Fruit fly (Drosophila melanogaster): ENCODE data around the gene LKRSDH.

Gene LKRSDH

DNA sequence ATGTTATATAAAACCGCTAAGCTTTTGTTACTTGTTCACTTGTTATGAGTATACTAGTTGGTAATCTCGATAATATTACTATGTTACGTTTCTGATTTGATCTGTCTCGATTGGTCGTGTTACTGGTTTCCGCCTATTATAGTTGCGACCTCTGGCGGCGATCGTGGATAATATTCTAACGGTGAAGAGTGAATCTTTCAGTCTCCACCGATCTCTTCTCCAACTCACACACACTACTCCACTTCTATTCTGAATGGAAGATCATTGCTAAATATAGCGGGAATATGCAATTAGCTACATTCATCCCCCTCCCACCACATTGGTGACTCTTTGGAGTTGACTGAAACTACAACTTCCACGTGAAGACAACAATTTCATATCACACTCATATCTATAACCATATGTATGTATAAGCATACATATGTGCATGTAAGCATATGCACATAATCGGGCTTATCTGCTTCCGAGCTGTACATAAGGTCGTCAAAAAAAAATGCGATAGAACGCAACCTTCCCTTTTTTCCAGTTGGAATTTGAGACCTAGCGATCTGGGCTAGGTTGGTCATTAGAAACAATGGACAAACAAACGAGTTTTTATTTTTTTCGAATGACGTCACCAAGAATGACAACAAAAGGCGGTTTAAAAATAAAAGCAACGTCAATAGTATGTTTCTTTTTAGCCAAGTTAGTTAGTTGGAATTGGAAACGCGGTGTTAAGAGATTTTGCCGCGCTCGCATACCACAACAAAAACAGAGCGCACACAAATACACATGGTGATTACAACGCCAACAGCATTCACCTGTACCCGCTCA, 13.3 kb upstream of the LKRSDH start:
- TF ChIP-seq dmrt93B (GFP tag; optimal IDR thresholded peaks at IDR 0.05): no peak
- no peak for TF ChIP-seq Hnf4 (GFP tag; optimal IDR thresholded peaks at IDR 0.05)
- no peak for TF ChIP-seq lola (GFP tag; optimal IDR thresholded peaks at IDR 0.05)
- no peak for TF ChIP-seq usp (GFP tag; optimal IDR thresholded peaks at IDR 0.05)
- TF ChIP-seq sv (GFP tag; optimal IDR thresholded peaks at IDR 0.05): no peak
- no peak for TF ChIP-seq psq (GFP tag; optimal IDR thresholded peaks at IDR 0.05)
- peak; percentile 16 for TF ChIP-seq brk (GFP tag; optimal IDR thresholded peaks at IDR 0.05)
- TF ChIP-seq Myc (optimal IDR thresholded peaks at IDR 0.05): no peak
- no peak for TF ChIP-seq Hr83 (GFP tag; optimal IDR thresholded peaks at IDR 0.05; ENCODE audit: poor library complexity, severe bottlenecking)
- TF ChIP-seq jim (GFP tag; optimal IDR thresholded peaks at IDR 0.05): peak; percentile 18

DNA sequence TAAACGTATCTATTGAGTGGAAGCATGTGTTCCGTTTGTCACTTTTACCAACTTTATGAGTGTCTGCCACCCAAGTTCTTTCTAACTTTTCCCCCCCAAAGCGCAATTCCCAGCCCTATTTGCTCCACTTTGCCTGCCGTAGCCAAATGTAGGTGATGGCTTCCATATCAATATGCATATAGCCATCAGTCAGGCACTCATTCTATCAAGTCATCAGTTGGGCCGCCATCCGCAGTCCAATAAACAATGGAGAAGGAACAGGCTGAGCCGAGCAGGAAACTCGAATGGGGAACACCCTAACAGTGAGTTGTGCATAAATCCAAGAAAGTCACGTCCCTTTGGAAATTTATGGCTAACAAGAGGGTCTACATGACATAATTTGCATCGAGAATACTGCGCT, 11.8 kb upstream of the LKRSDH start:
- TF ChIP-seq tai (GFP tag; optimal IDR thresholded peaks at IDR 0.05) (no peak), CG32264 (GFP tag; optimal IDR thresholded peaks at IDR 0.05) (no peak), Dfd (GFP tag; optimal IDR thresholded peaks at IDR 0.05) (no peak), dl (GFP tag; optimal IDR thresholded peaks at IDR 0.05; ENCODE audit: insufficient read depth in 1 of 2, partially characterized antibody in 2 of 2) (no peak), Rel (GFP tag; optimal IDR thresholded peaks at IDR 0.05) (no peak), Rel (tag; optimal IDR thresholded peaks at IDR 0.05) (no peak), br (GFP tag; optimal IDR thresholded peaks at IDR 0.05) (no peak), brk (GFP tag; optimal IDR thresholded peaks at IDR 0.05) (no peak), Hnf4 (GFP tag; optimal IDR thresholded peaks at IDR 0.05) (no peak), N (GFP tag; optimal IDR thresholded peaks at IDR 0.05) (no peak), pan (optimal IDR thresholded peaks at IDR 0.05) (no peak), Vsx2 (GFP tag; optimal IDR thresholded peaks at IDR 0.05; ENCODE audit: partially characterized antibody) (no peak), h (GFP tag; optimal IDR thresholded peaks at IDR 0.05) (no peak), rgr (GFP tag; optimal IDR thresholded peaks at IDR 0.05) (no peak), dmrt93B (GFP tag; optimal IDR thresholded peaks at IDR 0.05) (no peak), usp (GFP tag; optimal IDR thresholded peaks at IDR 0.05) (no peak), psq (GFP tag; optimal IDR thresholded peaks at IDR 0.05) (no peak), Myc (optimal IDR thresholded peaks at IDR 0.05) (no peak), Dif (GFP tag; optimal IDR thresholded peaks at IDR 0.05; ENCODE audit: partially characterized antibody) (no peak), fru (GFP tag; optimal IDR thresholded peaks at IDR 0.05) (no peak), Jra (GFP tag; optimal IDR thresholded peaks at IDR 0.05) (no peak)

DNA sequence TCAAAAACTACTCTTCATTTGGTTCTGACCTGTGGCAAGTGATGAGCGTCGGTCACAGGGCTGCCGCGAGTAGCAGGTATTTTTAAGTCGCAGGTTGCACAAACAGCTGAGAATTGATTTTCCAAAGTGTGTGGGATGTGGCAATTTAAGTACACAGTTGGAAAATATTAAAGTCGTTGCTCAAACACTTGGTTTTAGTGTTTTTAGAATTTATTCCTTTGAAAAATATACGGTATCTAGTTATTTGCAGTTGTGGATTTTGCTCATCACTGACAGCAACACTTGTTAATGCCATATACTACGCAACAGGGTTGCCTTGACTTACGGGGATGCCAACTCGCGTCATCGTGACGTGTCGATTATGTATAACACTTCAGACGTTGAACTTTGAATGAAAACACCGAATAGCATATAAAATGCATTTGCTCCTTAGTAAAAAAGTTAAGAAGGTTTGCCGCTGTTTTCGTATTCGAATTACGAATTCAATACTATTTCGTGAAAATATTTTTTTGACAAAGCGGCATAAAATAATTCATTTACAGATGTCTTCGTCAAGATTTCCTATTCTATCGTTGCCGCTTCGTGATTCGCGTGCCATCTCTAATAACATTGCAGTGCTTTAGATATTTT, 4.2 kb upstream of the LKRSDH start, which contains the start of the genes Herp and r2d2:
TSS of gene Herp (minus strand) at position 255 of the 630 bp plus-strand sequence.
TSS of gene r2d2 (plus strand) at position 344 of the 630 bp plus-strand sequence.
- TF ChIP-seq N (GFP tag; optimal IDR thresholded peaks at IDR 0.05): no peak
- no peak for TF ChIP-seq usp (GFP tag; optimal IDR thresholded peaks at IDR 0.05)
- peak; percentile 90 for TF ChIP-seq sv (GFP tag; optimal IDR thresholded peaks at IDR 0.05)
- no peak for TF ChIP-seq Hr83 (GFP tag; optimal IDR thresholded peaks at IDR 0.05; ENCODE audit: poor library complexity, severe bottlenecking)
- TF ChIP-seq ey (GFP tag; optimal IDR thresholded peaks at IDR 0.05): peak; percentile 89
- peak; percentile 92 for TF ChIP-seq Sp1 (GFP tag; optimal IDR thresholded peaks at IDR 0.05)
- TF ChIP-seq jim (GFP tag; optimal IDR thresholded peaks at IDR 0.05): no peak
- no peak for TF ChIP-seq Dfd (GFP tag; optimal IDR thresholded peaks at IDR 0.05)
- TF ChIP-seq h (GFP tag; optimal IDR thresholded peaks at IDR 0.05): peak; percentile 88
- TF ChIP-seq rgr (GFP tag; optimal IDR thresholded peaks at IDR 0.05): peak; percentile 86
- TF ChIP-seq pan (optimal IDR thresholded peaks at IDR 0.05): no peak
- peak; percentile 72 for TF ChIP-seq CG32264 (GFP tag; optimal IDR thresholded peaks at IDR 0.05)
- peak; percentile 90 for TF ChIP-seq fru (GFP tag; optimal IDR thresholded peaks at IDR 0.05)
- TF ChIP-seq CG9705 (GFP tag; optimal IDR thresholded peaks at IDR 0.05): peak; percentile 91
- TF ChIP-seq Hnf4 (GFP tag; optimal IDR thresholded peaks at IDR 0.05): peak; percentile 79
- TF ChIP-seq OdsH (GFP tag; optimal IDR thresholded peaks at IDR 0.05): peak; percentile 80
- peak; percentile 98 for TF ChIP-seq woc (GFP tag; optimal IDR thresholded peaks at IDR 0.05)
- no peak for TF ChIP-seq sage (GFP tag; optimal IDR thresholded peaks at IDR 0.05)
- TF ChIP-seq GATAd (GFP tag; optimal IDR thresholded peaks at IDR 0.05): peak; percentile 17
- no peak for TF ChIP-seq Vsx2 (GFP tag; optimal IDR thresholded peaks at IDR 0.05; ENCODE audit: partially characterized antibody)
- TF ChIP-seq foxo (GFP tag; optimal IDR thresholded peaks at IDR 0.05): peak in 1 of 2 experiments; percentile 92
- peak; percentile 95 for TF ChIP-seq Myc (optimal IDR thresholded peaks at IDR 0.05)
- peak; percentile 88 for TF ChIP-seq br (GFP tag; optimal IDR thresholded peaks at IDR 0.05)
- TF ChIP-seq psq (GFP tag; optimal IDR thresholded peaks at IDR 0.05): peak; percentile 75
- TF ChIP-seq Rel (GFP tag; optimal IDR thresholded peaks at IDR 0.05): no peak
- peak; percentile 70 for TF ChIP-seq Rel (tag; optimal IDR thresholded peaks at IDR 0.05)
- TF ChIP-seq dmrt93B (GFP tag; optimal IDR thresholded peaks at IDR 0.05): peak; percentile 81
- peak; percentile 52 for TF ChIP-seq dsf (GFP tag; optimal IDR thresholded peaks at IDR 0.05; ENCODE audit: borderline replicate concordance)
- peak; percentile 94 for TF ChIP-seq HLH106 (tag; optimal IDR thresholded peaks at IDR 0.05)
- TF ChIP-seq brk (GFP tag; optimal IDR thresholded peaks at IDR 0.05): peak; percentile 71
- peak; percentile 61 for TF ChIP-seq Jra (GFP tag; optimal IDR thresholded peaks at IDR 0.05)
